Worm (Caenorhabditis elegans) whole organism, L1 larva: ENCODE data around the gene osm-10.

Experiments
- F16B12.6 ChIP-seq: fragments of 150-350 bp; optimal IDR thresholded peaks from 2 replicates; lab custom pipeline; 2014; ENCODE audit warnings: missing biosample characterization, missing genetic modification characterization
- ama-1 ChIP-seq: fragments of 150-350 bp; optimal IDR thresholded peaks from 2 replicates; lab custom pipeline; 2014
- ceh-82 ChIP-seq, 3 experiments: fragments of 150-350 bp in 1 of 3; sonication (generic microtip) in 2 of 3; optimal IDR thresholded peaks; 2 replicates each; lab custom pipeline; 2014 to 2017; ENCODE audit warnings: missing biosample characterization in 3 of 3, missing genetic modification characterization in 3 of 3
- ces-1 ChIP-seq: fragments of 150-350 bp; optimal IDR thresholded peaks from 2 replicates; lab custom pipeline; 2014; ENCODE audit warnings: missing biosample characterization, missing genetic modification reagents, missing genetic modification characterization
- lin-39 ChIP-seq: fragments of 150-350 bp; optimal IDR thresholded peaks from 2 replicates; lab custom pipeline; 2014; ENCODE audit warnings: missing biosample characterization, missing genetic modification reagents, missing genetic modification characterization
- nhr-237 ChIP-seq: fragments of 150-350 bp; optimal IDR thresholded peaks from 2 replicates; lab custom pipeline; 2014; ENCODE audit warnings: missing biosample characterization, missing genetic modification characterization
- pag-3 ChIP-seq: sonication (generic microtip); optimal IDR thresholded peaks from 2 replicates; lab custom pipeline; 2017; ENCODE audit warnings: missing genetic modification characterization, mild to moderate bottlenecking, missing compliant biosample characterization, antibody characterized with exemption, borderline replicate concordance; ENCODE audit not compliant: insufficient read depth
- pqm-1 ChIP-seq: sonication (generic microtip); optimal IDR thresholded peaks from 3 replicates; lab custom pipeline; 2017; ENCODE audit warnings: missing biosample characterization, missing genetic modification characterization
- tlp-1 ChIP-seq: fragments of 150-350 bp; optimal IDR thresholded peaks from 2 replicates; lab custom pipeline; 2014; ENCODE audit warnings: missing biosample characterization, missing genetic modification characterization
- unc-62 ChIP-seq: fragments of 150-350 bp; optimal IDR thresholded peaks from 2 replicates; lab custom pipeline; 2014; ENCODE audit warnings: missing biosample characterization, missing genetic modification reagents, missing genetic modification characterization
- zip-4 ChIP-seq: fragments of 200-800 bp; sonication (Bioruptor generic); optimal IDR thresholded peaks from 2 replicates; lab custom pipeline; 2018; ENCODE audit warnings: mild to moderate bottlenecking, missing genetic modification characterization, moderate library complexity, missing compliant biosample characterization

DNA sequence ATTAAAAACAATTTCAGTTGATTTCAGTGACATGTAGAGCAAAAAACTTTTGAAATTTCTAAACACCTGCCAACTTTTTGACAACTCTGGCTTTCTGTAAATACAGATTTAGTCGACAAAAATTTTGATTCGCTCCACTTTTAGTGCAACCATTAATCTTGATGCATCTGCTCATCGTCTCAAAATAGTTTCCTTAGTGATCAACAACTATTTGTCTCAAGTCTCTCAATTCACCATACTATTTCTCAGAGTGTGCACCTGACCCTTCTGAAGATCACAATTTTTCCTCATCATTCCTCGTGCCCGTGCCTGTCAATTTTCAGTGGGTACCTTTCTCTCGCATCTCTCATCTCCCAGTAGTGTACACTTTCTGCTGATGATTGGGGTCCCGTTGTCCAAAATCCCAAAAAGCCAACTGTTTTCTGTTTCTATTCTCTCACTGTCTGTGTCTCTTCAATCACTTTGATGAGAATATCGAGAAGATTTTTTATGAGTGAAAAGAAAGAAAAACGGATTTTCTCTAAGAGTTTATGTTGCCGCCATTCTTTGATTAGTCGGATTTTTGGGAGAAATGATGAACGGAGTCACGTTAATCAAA is 26.1 kb upstream of the osm-10 start:
- TF ChIP-seq lin-39 (peak; percentile 63), unc-62 (no peak), zip-4 (no peak), pqm-1 (tag; lab: Kevin White, UChicago) (no peak), tlp-1 (no peak), ces-1 (GFP tag; lab: Kevin White, UChicago) (no peak), F16B12.6 (no peak), ceh-82 (tag; optimal IDR thresholded peaks at IDR 0.05; lab: Kevin White, UChicago) (no peak), ama-1 (lab: Kevin White, UChicago) (no peak), nhr-237 (no peak), pag-3 (tag; lab: Kevin White, UChicago) (no peak)
